Fruit fly (Drosophila melanogaster) whole organism, embryonic: ENCODE measurements around the gene Pgant2.

ENCODE experiments used
- Atf3 ChIP-seq: fragments of 200-800 bp; sonication (Bioruptor generic); optimal IDR thresholded peaks from 3 replicates; lab custom pipeline; 2016; ENCODE audit warnings: missing biosample characterization, missing genetic modification characterization
- Atf6 ChIP-seq: fragments of 200-800 bp; sonication (Bioruptor generic); IDR thresholded peaks from 2 replicates; pipeline ENCODE4 v1.3.6; 2022; ENCODE audit warnings: missing biosample characterization, missing genetic modification characterization
- B-H2 ChIP-seq: fragments of 200-800 bp; sonication (Bioruptor generic); optimal IDR thresholded peaks from 2 replicates; lab custom pipeline; 2018; ENCODE audit warnings: missing biosample characterization, mild to moderate bottlenecking, missing genetic modification characterization
- CG10267 ChIP-seq: fragments of 200-800 bp; sonication (Bioruptor generic); optimal IDR thresholded peaks from 2 replicates; lab custom pipeline; 2018; ENCODE audit warnings: missing biosample characterization, mild to moderate bottlenecking, missing genetic modification characterization, moderate library complexity
- CG11085 ChIP-seq: fragments of 200-800 bp; sonication (Bioruptor generic); IDR thresholded peaks from 2 replicates; pipeline ENCODE4 v1.3.6; 2022; ENCODE audit warnings: missing biosample characterization, missing genetic modification characterization
- CG12391 ChIP-seq: fragments of 200-800 bp; sonication (Bioruptor generic); optimal IDR thresholded peaks from 3 replicates; lab custom pipeline; 2018; ENCODE audit warnings: missing biosample characterization, mild to moderate bottlenecking, missing genetic modification characterization, moderate library complexity
- CG13624 ChIP-seq: fragments of 200-800 bp; sonication (Bioruptor generic); optimal IDR thresholded peaks from 2 replicates; lab custom pipeline; 2016; ENCODE audit warnings: missing biosample characterization, missing genetic modification characterization
- CG13894 ChIP-seq: fragments of 200-800 bp; sonication (Bioruptor generic); optimal IDR thresholded peaks from 3 replicates; lab custom pipeline; 2018; ENCODE audit warnings: missing biosample characterization, mild to moderate bottlenecking, missing genetic modification characterization, moderate library complexity
- CG14441 ChIP-seq: fragments of 200-800 bp; sonication (Bioruptor generic); IDR thresholded peaks from 2 replicates; pipeline ENCODE4 v1.3.6; 2022; ENCODE audit warnings: missing biosample characterization, missing genetic modification characterization
- CG2199 ChIP-seq: fragments of 200-800 bp; sonication (Bioruptor generic); IDR thresholded peaks from 3 replicates; pipeline ENCODE4 v1.3.6; 2022; ENCODE audit warnings: missing biosample characterization, missing genetic modification characterization
- CG32532 ChIP-seq: fragments of 200-800 bp; sonication (Bioruptor generic); IDR thresholded peaks from 2 replicates; pipeline ENCODE4 v1.3.6; 2022; ENCODE audit warnings: missing biosample characterization, missing genetic modification characterization
- CG33213 ChIP-seq: fragments of 200-800 bp; sonication (Bioruptor generic); optimal IDR thresholded peaks from 3 replicates; lab custom pipeline; 2016; ENCODE audit warnings: missing biosample characterization, missing genetic modification characterization
- CG4424 ChIP-seq: fragments of 200-800 bp; sonication (Bioruptor generic); optimal IDR thresholded peaks from 3 replicates; lab custom pipeline; 2016; ENCODE audit warnings: missing biosample characterization, missing genetic modification characterization
- CG4617 ChIP-seq: fragments of 200-800 bp; sonication (Bioruptor generic); optimal IDR thresholded peaks from 3 replicates; lab custom pipeline; 2016; ENCODE audit warnings: missing biosample characterization, missing genetic modification characterization, borderline replicate concordance
- CG5953 ChIP-seq: fragments of 200-800 bp; sonication (Bioruptor generic); IDR thresholded peaks from 2 replicates; pipeline ENCODE4 v1.3.6; 2022; ENCODE audit warnings: missing biosample characterization, missing genetic modification characterization
- CG7556 ChIP-seq: fragments of 200-800 bp; sonication (Bioruptor generic); optimal IDR thresholded peaks from 2 replicates; lab custom pipeline; 2017; ENCODE audit warnings: missing biosample characterization, mild to moderate bottlenecking, missing genetic modification characterization
- CG7839 ChIP-seq: fragments of 200-800 bp; sonication (Bioruptor generic); optimal IDR thresholded peaks from 3 replicates; lab custom pipeline; 2018; ENCODE audit warnings: missing biosample characterization, mild to moderate bottlenecking, missing genetic modification characterization, moderate library complexity
- CG8089 ChIP-seq: fragments of 200-800 bp; sonication (Bioruptor generic); optimal IDR thresholded peaks from 3 replicates; lab custom pipeline; 2016; ENCODE audit warnings: missing biosample characterization, missing genetic modification characterization
- CG8765 ChIP-seq: fragments of 200-800 bp; sonication (Bioruptor generic); IDR thresholded peaks from 2 replicates; pipeline ENCODE4 v1.3.6; 2022; ENCODE audit warnings: missing biosample characterization, missing genetic modification characterization
- CG9215 ChIP-seq: fragments of 200-800 bp; sonication (Bioruptor generic); IDR thresholded peaks from 2 replicates; pipeline ENCODE4 v1.3.6; 2022; ENCODE audit warnings: missing biosample characterization, missing genetic modification characterization
- CG9817 ChIP-seq: fragments of 200-800 bp; sonication (Bioruptor generic); optimal IDR thresholded peaks from 2 replicates; lab custom pipeline; 2018; ENCODE audit warnings: missing biosample characterization, mild to moderate bottlenecking, missing genetic modification characterization, moderate library complexity
- CTCF ChIP-seq: fragments of 200-800 bp; sonication (Bioruptor generic); optimal IDR thresholded peaks from 2 replicates; lab custom pipeline; 2017; ENCODE audit warnings: missing biosample characterization, mild to moderate bottlenecking, missing genetic modification characterization, moderate library complexity
- Dad ChIP-seq: fragments of 200-800 bp; sonication (Bioruptor generic); optimal IDR thresholded peaks from 3 replicates; lab custom pipeline; 2016; ENCODE audit warnings: missing biosample characterization, missing genetic modification characterization
- Dbx ChIP-seq: fragments of 200-800 bp; sonication (Bioruptor generic); IDR thresholded peaks from 3 replicates; pipeline ENCODE4 v1.3.6; 2022; ENCODE audit warnings: missing biosample characterization, missing genetic modification characterization
- Dek ChIP-seq: fragments of 200-800 bp; sonication (Bioruptor generic); optimal IDR thresholded peaks from 3 replicates; lab custom pipeline; 2019; ENCODE audit warnings: missing biosample characterization, mild to moderate bottlenecking, missing genetic modification characterization, moderate library complexity
- E2f2 ChIP-seq: fragments of 200-800 bp; sonication (Bioruptor generic); IDR thresholded peaks from 2 replicates; pipeline ENCODE4 v1.3.6; 2022; ENCODE audit warnings: missing biosample characterization, missing genetic modification characterization
- Ets97D ChIP-seq: fragments of 200-800 bp; sonication (Bioruptor generic); optimal IDR thresholded peaks from 3 replicates; lab custom pipeline; 2016; ENCODE audit warnings: missing biosample characterization, missing genetic modification characterization
- HLH54F ChIP-seq: fragments of 200-800 bp; sonication (Bioruptor generic); optimal IDR thresholded peaks from 3 replicates; lab custom pipeline; 2016; ENCODE audit warnings: missing biosample characterization, missing genetic modification characterization
- Hr3 ChIP-seq: fragments of 200-800 bp; sonication (Bioruptor generic); optimal IDR thresholded peaks from 3 replicates; lab custom pipeline; 2016; ENCODE audit warnings: missing biosample characterization, missing genetic modification characterization
- Lhr ChIP-seq: fragments of 200-800 bp; sonication (Bioruptor generic); optimal IDR thresholded peaks from 3 replicates; lab custom pipeline; 2017; ENCODE audit warnings: mild to moderate bottlenecking, missing biosample characterization, missing genetic modification reagents, missing genetic modification characterization
- Lim3 ChIP-seq: fragments of 200-800 bp; sonication (Bioruptor generic); IDR thresholded peaks from 2 replicates; pipeline ENCODE4 v1.3.6; 2022; ENCODE audit warnings: missing biosample characterization, missing genetic modification characterization
- MTF-1 ChIP-seq: fragments of 200-800 bp; sonication (Bioruptor generic); optimal IDR thresholded peaks from 2 replicates; lab custom pipeline; 2018; ENCODE audit warnings: missing biosample characterization, mild to moderate bottlenecking, missing genetic modification characterization, borderline replicate concordance
- Max ChIP-seq: fragments of 200-800 bp; sonication (Bioruptor generic); optimal IDR thresholded peaks from 2 replicates; lab custom pipeline; 2016; ENCODE audit warnings: missing biosample characterization, mild to moderate bottlenecking, missing genetic modification characterization
- Myb ChIP-seq: fragments of 200-800 bp; sonication (Bioruptor generic); optimal IDR thresholded peaks from 2 replicates; lab custom pipeline; 2016; ENCODE audit warnings: missing biosample characterization, missing genetic modification characterization
- NFAT ChIP-seq: fragments of 200-800 bp; sonication (Bioruptor generic); IDR thresholded peaks from 2 replicates; pipeline ENCODE4 v1.3.6; 2022; ENCODE audit warnings: missing biosample characterization, missing genetic modification characterization
- NK7.1 ChIP-seq: fragments of 200-800 bp; sonication (Bioruptor generic); optimal IDR thresholded peaks from 3 replicates; lab custom pipeline; 2016; ENCODE audit warnings: missing biosample characterization, missing genetic modification characterization
- Nf-YB ChIP-seq: fragments of 200-800 bp; sonication (Bioruptor generic); optimal IDR thresholded peaks from 3 replicates; lab custom pipeline; 2019; ENCODE audit warnings: missing biosample characterization, mild to moderate bottlenecking, missing genetic modification characterization, moderate library complexity
- Nf-YC ChIP-seq: fragments of 200-800 bp; optimal IDR thresholded peaks from 3 replicates; lab custom pipeline; 2019; ENCODE audit warnings: missing biosample characterization, mild to moderate bottlenecking, missing genetic modification characterization, moderate library complexity
- Optix ChIP-seq: fragments of 200-800 bp; sonication (Bioruptor generic); IDR thresholded peaks from 3 replicates; pipeline ENCODE4 v1.3.6; 2022; ENCODE audit warnings: missing biosample characterization, missing genetic modification characterization
- Rfx ChIP-seq: fragments of 200-800 bp; sonication (Bioruptor generic); IDR thresholded peaks from 2 replicates; pipeline ENCODE4 v1.3.6; 2022; ENCODE audit warnings: missing biosample characterization, missing genetic modification characterization
- Trl ChIP-seq, 3 experiments: fragments of >200 bp in 2 of 3; fragments of 200-800 bp in 1 of 3; sonication (Bioruptor generic) in 1 of 3; optimal IDR thresholded peaks; 2 replicates in 1 of 3; 3 replicates in 2 of 3; lab custom pipeline; 2016 to 2017; ENCODE audit warnings: missing biosample characterization in 1 of 3, missing genetic modification characterization in 1 of 3
- ap ChIP-seq: fragments of 200-800 bp; sonication (Bioruptor generic); IDR thresholded peaks from 2 replicates; pipeline ENCODE4 v1.3.6; 2022; ENCODE audit warnings: missing biosample characterization, missing genetic modification characterization
- ase ChIP-seq: fragments of 200-800 bp; sonication (Bioruptor generic); IDR thresholded peaks from 3 replicates; pipeline ENCODE4 v1.3.6; 2022; ENCODE audit warnings: missing biosample characterization, missing genetic modification characterization
- dysf ChIP-seq: fragments of 200-800 bp; sonication (Bioruptor generic); IDR thresholded peaks from 3 replicates; pipeline ENCODE4 v1.3.6; 2022; ENCODE audit warnings: missing biosample characterization, missing genetic modification characterization
- ind ChIP-seq: fragments of 200-800 bp; sonication (Bioruptor generic); optimal IDR thresholded peaks from 3 replicates; lab custom pipeline; 2016; ENCODE audit warnings: missing biosample characterization, missing genetic modification characterization
- lilli ChIP-seq: fragments of 200-800 bp; sonication (Bioruptor generic); optimal IDR thresholded peaks from 3 replicates; lab custom pipeline; 2016; ENCODE audit warnings: missing biosample characterization, missing genetic modification characterization
- lmd ChIP-seq: fragments of 200-800 bp; sonication (Bioruptor generic); IDR thresholded peaks from 2 replicates; pipeline ENCODE4 v1.3.6; 2022; ENCODE audit warnings: missing biosample characterization, missing genetic modification characterization
- repo ChIP-seq: fragments of 200-800 bp; sonication (Bioruptor generic); optimal IDR thresholded peaks from 2 replicates; lab custom pipeline; 2016; ENCODE audit warnings: missing biosample characterization, missing genetic modification characterization
- sens ChIP-seq: fragments of 200-800 bp; sonication (Bioruptor generic); peaks from one replicate; lab custom pipeline; 2016; ENCODE audit warnings: missing biosample characterization, missing genetic modification characterization
- ssp ChIP-seq: fragments of 200-800 bp; sonication (Bioruptor generic); IDR thresholded peaks from 2 replicates; pipeline ENCODE4 v1.3.6; 2022; ENCODE audit warnings: missing biosample characterization, missing genetic modification characterization
- tin ChIP-seq: fragments of 200-800 bp; sonication (Bioruptor generic); optimal IDR thresholded peaks from 3 replicates; lab custom pipeline; 2016; ENCODE audit warnings: missing biosample characterization, missing genetic modification characterization
- zen2 ChIP-seq: fragments of 200-800 bp; sonication (Bioruptor generic); IDR thresholded peaks from 3 replicates; pipeline ENCODE4 v1.3.6; 2022; ENCODE audit warnings: missing biosample characterization, missing genetic modification characterization; ENCODE audit not compliant: partially characterized antibody

The Pgant2 gene

DNA sequence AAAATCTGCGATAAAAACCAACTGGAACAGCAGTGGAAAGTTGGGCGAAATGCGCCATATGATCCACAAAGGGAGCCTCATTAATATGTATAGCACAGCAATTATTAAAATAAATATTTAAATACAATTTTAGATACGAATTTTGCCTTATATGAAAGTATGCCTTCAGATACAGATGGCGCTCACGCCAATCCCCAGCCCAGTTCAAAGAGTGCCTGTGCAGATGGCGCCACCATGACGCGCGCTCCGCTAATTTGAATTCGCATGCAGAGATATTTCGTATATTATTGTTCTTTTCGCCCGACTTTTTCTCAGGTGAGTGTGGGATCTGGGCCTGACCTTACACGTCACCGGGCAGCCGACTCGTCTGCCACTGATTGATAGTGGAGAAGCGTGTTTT is 45.7 kb upstream of the Pgant2 start, which contains the start of gene Pgant4 (continued):
- 0 out of 2 replicates have a peak, but pooled peaks have one; percentile 32 for TF ChIP-seq CG8765 (GFP tag; lab: Robert Waterston, UW)
- peak; percentile 27 for TF ChIP-seq Myb (GFP tag; lab: Kevin White, UChicago)
- TF ChIP-seq zen2 (GFP tag; lab: Robert Waterston, UW): no peak
- peak; percentile 28 for TF ChIP-seq CG4617 (GFP tag; lab: Kevin White, UChicago)
- 0 out of 2 replicates have a peak, but pooled peaks have one; percentile 26 for TF ChIP-seq ssp (GFP tag; lab: Robert Waterston, UW)
- TF ChIP-seq Optix: peak; percentile 68
- TF ChIP-seq CG10267 (tag; lab: Kevin White, UChicago): peak; percentile 43
- peak; percentile 18 for TF ChIP-seq CG12391 (tag; lab: Kevin White, UChicago)
- TF ChIP-seq CG14441 (GFP tag; lab: Robert Waterston, UW): peak; percentile 71
- peak; percentile 35 for TF ChIP-seq CG33213
- TF ChIP-seq Dbx (GFP tag; lab: Robert Waterston, UW): peak; percentile 84
- peak; percentile 69; the same call in 1 of the 2 replicates for TF ChIP-seq CG11085
- TF ChIP-seq NFAT (GFP tag; lab: Robert Waterston, UW): peak; percentile 94
- TF ChIP-seq lilli (GFP tag; lab: Kevin White, UChicago): peak; percentile 46
- TF ChIP-seq Nf-YC (tag; lab: Kevin White, UChicago): peak; percentile 37
- peak; percentile 79 for TF ChIP-seq CG2199 (GFP tag; lab: Robert Waterston, UW)
- TF ChIP-seq CG9215: peak; percentile 28; the same call in 1 of the 2 replicates
- TF ChIP-seq Dek (tag; lab: Kevin White, UChicago): peak; percentile 41
- TF ChIP-seq tin (GFP tag; lab: Kevin White, UChicago): peak; percentile 71
- TF ChIP-seq CG4424 (GFP tag; lab: Kevin White, UChicago): peak; percentile 56
- peak; percentile 88 for TF ChIP-seq CG13894 (tag; lab: Kevin White, UChicago)
- peak; percentile 68 for TF ChIP-seq Lhr (GFP tag; lab: Kevin White, UChicago)
- no peak for TF ChIP-seq CG7556
- TF ChIP-seq Lim3 (GFP tag; lab: Robert Waterston, UW): no peak
- peak; percentile 88 for TF ChIP-seq Rfx (GFP tag; lab: Robert Waterston, UW)
- peak; percentile 43 for TF ChIP-seq ind
- TF ChIP-seq repo: peak; percentile 8
- peak; percentile 13 for TF ChIP-seq HLH54F (GFP tag; lab: Kevin White, UChicago)
- peak; percentile 99 for TF ChIP-seq CTCF
- peak; percentile 72 for TF ChIP-seq sens (GFP tag; lab: Kevin White, UChicago)
- peak; percentile 60 for TF ChIP-seq lmd
- peak; percentile 43 for TF ChIP-seq B-H2 (GFP tag; lab: Kevin White, UChicago)
- TF ChIP-seq MTF-1 (GFP tag; lab: Kevin White, UChicago): peak; percentile 25
- peak; percentile 40 for TF ChIP-seq CG9817 (tag; lab: Kevin White, UChicago)
- TF ChIP-seq ase (GFP tag; lab: Robert Waterston, UW): peak; percentile 52; the same call in 1 of the 3 replicates
- TF ChIP-seq CG5953 (GFP tag; lab: Robert Waterston, UW): no peak
- peak; percentile 32; the same call in 1 of the 2 replicates for TF ChIP-seq ap (GFP tag; lab: Robert Waterston, UW)
- peak; percentile 57 for TF ChIP-seq Hr3 (GFP tag; lab: Kevin White, UChicago)
- peak; percentile 68 for TF ChIP-seq Atf6 (GFP tag; lab: Robert Waterston, UW)
- TF ChIP-seq dysf (GFP tag; lab: Robert Waterston, UW): peak; percentile 74
- peak; percentile 67 for TF ChIP-seq CG7839 (tag; lab: Kevin White, UChicago)
- TF ChIP-seq Ets97D (GFP tag; lab: Kevin White, UChicago): no peak
- TF ChIP-seq Dad (GFP tag; lab: Kevin White, UChicago): no peak
- TF ChIP-seq Max (GFP tag; lab: Kevin White, UChicago): no peak
- peak; percentile 99 for TF ChIP-seq E2f2 (GFP tag; lab: Robert Waterston, UW)
- TF ChIP-seq NK7.1 (GFP tag; lab: Kevin White, UChicago): no peak
- peak; percentile 93 for TF ChIP-seq CG32532 (GFP tag; lab: Robert Waterston, UW)
- no peak for TF ChIP-seq Nf-YB
- peak; percentile 39 for TF ChIP-seq CG8089 (GFP tag; lab: Kevin White, UChicago)
- no peak for TF ChIP-seq Trl (optimal IDR thresholded peaks at IDR 0.05; lab: Kevin White, UChicago)
- TF ChIP-seq Trl (GFP tag; optimal IDR thresholded peaks at IDR 0.05; lab: Kevin White, UChicago): peak; percentile 32
- TF ChIP-seq Atf3 (GFP tag; lab: Kevin White, UChicago): peak; percentile 15
- peak; percentile 33 for TF ChIP-seq CG13624
